Worm (Caenorhabditis elegans): Measurements from ENCODE around the gene F37C12.18.

The F37C12.18 gene

DNA sequence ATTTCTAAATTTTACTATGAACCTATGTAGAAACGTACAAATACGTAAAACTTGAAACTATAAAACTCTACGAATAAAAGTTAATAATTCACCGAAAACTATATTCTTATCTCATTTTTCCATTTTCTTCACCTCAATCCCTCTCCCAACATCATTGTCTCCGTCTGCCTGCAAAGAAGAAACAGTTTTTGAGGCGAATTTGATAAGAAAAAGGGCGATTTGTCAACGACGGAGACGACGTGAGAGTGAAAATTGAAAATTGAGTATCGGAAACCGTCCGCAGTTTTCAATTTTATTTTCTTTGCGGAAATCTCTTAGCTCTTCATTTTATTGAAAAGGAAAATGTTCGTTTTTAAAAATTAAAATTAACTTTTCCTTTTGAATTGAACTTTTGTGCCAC lies 16.8 kb upstream of the F37C12.18 start:
- TF ChIP-seq mab-5 (tag; optimal IDR thresholded peaks at IDR 0.05) (no peak), ces-1 (GFP tag; optimal IDR thresholded peaks at IDR 0.05) (no peak), sem-2 (GFP tag; optimal IDR thresholded peaks at IDR 0.05) (no peak), zip-8 (tag; optimal IDR thresholded peaks at IDR 0.05) (no peak), unc-120 (tag; optimal IDR thresholded peaks at IDR 0.05; ENCODE audit: poor library complexity, severe bottlenecking) (no peak), nhr-28 (tag; optimal IDR thresholded peaks at IDR 0.05) (no peak), mls-2 (tag; optimal IDR thresholded peaks at IDR 0.05) (no peak), bed-3 (GFP tag; optimal IDR thresholded peaks at IDR 0.05) (no peak), drap-1 (GFP tag; optimal IDR thresholded peaks at IDR 0.05) (no peak), ztf-11 (tag; optimal IDR thresholded peaks at IDR 0.05) (no peak), nhr-2 (tag; optimal IDR thresholded peaks at IDR 0.05) (no peak), elt-3 (tag; optimal IDR thresholded peaks at IDR 0.05) (no peak)

DNA sequence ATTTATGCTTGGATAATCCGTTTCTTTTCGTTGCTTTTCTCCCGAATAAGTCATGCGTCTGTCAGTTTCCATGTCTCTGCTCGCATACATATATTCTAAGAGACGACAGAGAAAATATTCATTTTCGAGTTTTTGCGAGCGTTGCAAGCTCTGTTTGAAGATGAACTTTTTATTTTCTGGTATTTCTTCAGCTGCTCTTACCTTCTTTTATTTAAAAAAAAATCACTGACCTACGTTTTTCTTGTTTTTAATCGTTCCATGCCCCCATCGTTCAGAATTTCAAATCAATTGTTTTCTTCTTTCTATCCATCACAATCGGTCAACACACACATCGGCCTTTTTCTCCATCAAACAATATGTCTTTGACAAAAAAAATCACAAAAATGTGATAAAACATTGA lies 15.3 kb upstream of the F37C12.18 start:
- TF ChIP-seq nhr-12 (tag; optimal IDR thresholded peaks at IDR 0.05), result no peak
- TF ChIP-seq M03D4.4 (tag; optimal IDR thresholded peaks at IDR 0.05), result no peak
- TF ChIP-seq lin-13 (tag; optimal IDR thresholded peaks at IDR 0.05), result no peak
- TF ChIP-seq unc-39 (tag; optimal IDR thresholded peaks at IDR 0.05), result no peak
- TF ChIP-seq tbx-8 (GFP tag; optimal IDR thresholded peaks at IDR 0.05), result no peak
- no peak for TF ChIP-seq flh-1 (GFP tag; optimal IDR thresholded peaks at IDR 0.05)
- no peak for TF ChIP-seq nhr-76 (tag; optimal IDR thresholded peaks at IDR 0.05)
- no peak for TF ChIP-seq ces-1 (GFP tag; optimal IDR thresholded peaks at IDR 0.05)
- no peak for TF ChIP-seq mep-1 (tag; optimal IDR thresholded peaks at IDR 0.05)
- TF ChIP-seq elt-1 (tag; optimal IDR thresholded peaks at IDR 0.05; ENCODE audit: borderline replicate concordance, insufficient read depth), result no peak
- TF ChIP-seq drap-1 (GFP tag; optimal IDR thresholded peaks at IDR 0.05), result no peak
- no peak for TF ChIP-seq blmp-1 (tag; optimal IDR thresholded peaks at IDR 0.05)
- no peak for TF ChIP-seq lin-32 (GFP tag; optimal IDR thresholded peaks at IDR 0.05)
- TF ChIP-seq ceh-43 (GFP tag; optimal IDR thresholded peaks at IDR 0.05), result no peak
- TF ChIP-seq mab-5 (tag; optimal IDR thresholded peaks at IDR 0.05), result no peak
- TF ChIP-seq ham-2 (GFP tag; optimal IDR thresholded peaks at IDR 0.05), result no peak

DNA sequence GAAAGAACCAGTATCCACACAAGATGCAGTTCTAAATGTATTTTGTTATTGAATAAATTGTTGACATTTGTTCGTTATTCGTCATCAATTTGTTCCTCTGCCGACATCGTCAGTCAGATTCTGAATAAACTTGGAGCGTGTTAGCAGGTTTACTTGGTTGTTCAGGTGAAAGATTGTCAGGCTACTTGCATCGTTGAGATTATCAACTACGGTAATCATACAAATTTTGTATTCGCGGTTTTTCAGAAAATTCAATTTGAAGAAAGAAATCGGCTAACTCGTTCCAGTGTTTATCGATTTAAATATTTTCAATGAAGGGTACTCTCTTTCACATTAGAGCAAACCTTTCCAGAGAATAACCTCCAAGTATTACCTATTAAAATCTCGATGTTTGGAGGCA lies 14.5 kb upstream of the F37C12.18 start, which contains the start of gene R151.2:
TSS of gene R151.2 (plus strand) at position 247 of the 400 bp plus-strand sequence.
- TF ChIP-seq ceh-39 (tag; optimal IDR thresholded peaks at IDR 0.05) (no peak), lin-13 (tag; optimal IDR thresholded peaks at IDR 0.05) (no peak), sptf-1 (tag; optimal IDR thresholded peaks at IDR 0.05) (no peak), drap-1 (GFP tag; optimal IDR thresholded peaks at IDR 0.05) (no peak), lsy-2 (tag; optimal IDR thresholded peaks at IDR 0.05) (no peak), elt-3 (tag; optimal IDR thresholded peaks at IDR 0.05) (no peak), M03D4.4 (tag; optimal IDR thresholded peaks at IDR 0.05) (no peak), lin-32 (GFP tag; optimal IDR thresholded peaks at IDR 0.05) (no peak), unc-120 (tag; optimal IDR thresholded peaks at IDR 0.05; ENCODE audit: poor library complexity, severe bottlenecking) (no peak), nhr-28 (tag; optimal IDR thresholded peaks at IDR 0.05) (no peak), ceh-83 (GFP tag; optimal IDR thresholded peaks at IDR 0.05) (no peak), ztf-11 (tag; optimal IDR thresholded peaks at IDR 0.05) (no peak), blmp-1 (tag; optimal IDR thresholded peaks at IDR 0.05) (no peak), unc-39 (tag; optimal IDR thresholded peaks at IDR 0.05) (no peak), ceh-43 (GFP tag; optimal IDR thresholded peaks at IDR 0.05) (no peak), nhr-2 (tag; optimal IDR thresholded peaks at IDR 0.05) (no peak), tbx-8 (GFP tag; optimal IDR thresholded peaks at IDR 0.05) (no peak), cnd-1 (tag; optimal IDR thresholded peaks at IDR 0.05) (no peak), zip-8 (tag; optimal IDR thresholded peaks at IDR 0.05) (no peak), unc-62 (GFP tag; optimal IDR thresholded peaks at IDR 0.05) (no peak)

DNA sequence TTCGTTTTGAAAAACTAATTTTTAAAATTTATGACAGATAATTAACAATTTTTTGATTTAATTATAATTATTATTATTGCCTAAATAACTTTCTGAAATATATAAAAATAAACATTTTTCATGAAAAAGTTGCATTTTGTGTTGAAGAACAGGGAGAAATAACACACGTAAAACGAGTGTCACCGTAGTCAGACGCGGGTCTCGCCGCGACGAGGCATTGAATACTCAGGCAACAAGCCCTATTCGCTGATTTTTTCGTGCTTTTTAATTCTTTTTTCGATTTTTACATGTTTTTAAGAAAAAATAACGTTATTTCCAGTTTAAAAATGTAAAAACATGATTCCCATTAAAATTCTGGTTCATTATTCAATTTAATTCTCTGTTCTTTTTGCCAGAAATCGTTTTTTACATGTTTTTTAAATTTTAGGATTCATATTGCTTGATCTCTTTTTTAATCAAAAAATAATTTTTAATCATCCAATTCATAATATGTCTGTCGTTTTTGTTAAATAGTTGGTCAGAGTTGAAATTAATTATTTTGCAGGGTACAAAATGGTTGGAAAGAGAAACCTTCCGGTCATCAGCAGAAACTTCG lies 12.8 kb upstream of the F37C12.18 start, which contains the start of gene rpl-6:
TSS of gene rpl-6 (plus strand) at position 545 of the 595 bp plus-strand sequence.
- no peak for TF ChIP-seq ceh-83 (GFP tag; optimal IDR thresholded peaks at IDR 0.05)
- TF ChIP-seq nhr-76 (tag; optimal IDR thresholded peaks at IDR 0.05), result no peak
- peak; percentile 67 for TF ChIP-seq unc-120 (tag; optimal IDR thresholded peaks at IDR 0.05; ENCODE audit: poor library complexity, severe bottlenecking)
- TF ChIP-seq M03D4.4 (tag; optimal IDR thresholded peaks at IDR 0.05), result no peak
- no peak for TF ChIP-seq cnd-1 (tag; optimal IDR thresholded peaks at IDR 0.05)
- no peak for TF ChIP-seq lin-32 (GFP tag; optimal IDR thresholded peaks at IDR 0.05)
- peak; percentile 89 for TF ChIP-seq pha-4 (tag; optimal IDR thresholded peaks at IDR 0.05)
- no peak for TF ChIP-seq mab-5 (tag; optimal IDR thresholded peaks at IDR 0.05)
- no peak for TF ChIP-seq flh-1 (GFP tag; optimal IDR thresholded peaks at IDR 0.05)
- peak; percentile 89 for TF ChIP-seq nhr-237 (tag; optimal IDR thresholded peaks at IDR 0.05)
- TF ChIP-seq nhr-2 (tag; optimal IDR thresholded peaks at IDR 0.05), result no peak
- no peak for TF ChIP-seq tbx-8 (GFP tag; optimal IDR thresholded peaks at IDR 0.05)
- no peak for TF ChIP-seq bed-3 (GFP tag; optimal IDR thresholded peaks at IDR 0.05)
- TF ChIP-seq unc-39 (tag; optimal IDR thresholded peaks at IDR 0.05), result no peak
- TF ChIP-seq zip-8 (tag; optimal IDR thresholded peaks at IDR 0.05), result no peak
- peak; percentile 55 for TF ChIP-seq sptf-1 (tag; optimal IDR thresholded peaks at IDR 0.05)
- TF ChIP-seq nhr-28 (tag; optimal IDR thresholded peaks at IDR 0.05), result no peak
- TF ChIP-seq elt-3 (tag; optimal IDR thresholded peaks at IDR 0.05), result no peak
- no peak for TF ChIP-seq nhr-12 (tag; optimal IDR thresholded peaks at IDR 0.05)
- TF ChIP-seq hlh-1 (tag; optimal IDR thresholded peaks at IDR 0.05), result peak; percentile 50
- peak; percentile 86 for TF ChIP-seq lin-13 (tag; optimal IDR thresholded peaks at IDR 0.05)
- no peak for TF ChIP-seq ztf-11 (tag; optimal IDR thresholded peaks at IDR 0.05)
- TF ChIP-seq drap-1 (GFP tag; optimal IDR thresholded peaks at IDR 0.05), result no peak
- peak; percentile 1 for TF ChIP-seq unc-62 (GFP tag; optimal IDR thresholded peaks at IDR 0.05)
- TF ChIP-seq ham-2 (GFP tag; optimal IDR thresholded peaks at IDR 0.05), result peak; percentile 52
- no peak for TF ChIP-seq mls-2 (tag; optimal IDR thresholded peaks at IDR 0.05)
- peak; percentile 99 for TF ChIP-seq mep-1 (tag; optimal IDR thresholded peaks at IDR 0.05)
- TF ChIP-seq elt-1 (tag; optimal IDR thresholded peaks at IDR 0.05; ENCODE audit: borderline replicate concordance, insufficient read depth), result no peak
- no peak for TF ChIP-seq ceh-43 (GFP tag; optimal IDR thresholded peaks at IDR 0.05)
- peak; percentile 75 for TF ChIP-seq ceh-39 (tag; optimal IDR thresholded peaks at IDR 0.05)
- peak; percentile 99 for TF ChIP-seq lsy-2 (tag; optimal IDR thresholded peaks at IDR 0.05)
- TF ChIP-seq ces-1 (GFP tag; optimal IDR thresholded peaks at IDR 0.05), result peak; percentile 64
